Worm (Caenorhabditis elegans): Measurements from ENCODE around the gene sru-2.

The sru-2 gene

DNA sequence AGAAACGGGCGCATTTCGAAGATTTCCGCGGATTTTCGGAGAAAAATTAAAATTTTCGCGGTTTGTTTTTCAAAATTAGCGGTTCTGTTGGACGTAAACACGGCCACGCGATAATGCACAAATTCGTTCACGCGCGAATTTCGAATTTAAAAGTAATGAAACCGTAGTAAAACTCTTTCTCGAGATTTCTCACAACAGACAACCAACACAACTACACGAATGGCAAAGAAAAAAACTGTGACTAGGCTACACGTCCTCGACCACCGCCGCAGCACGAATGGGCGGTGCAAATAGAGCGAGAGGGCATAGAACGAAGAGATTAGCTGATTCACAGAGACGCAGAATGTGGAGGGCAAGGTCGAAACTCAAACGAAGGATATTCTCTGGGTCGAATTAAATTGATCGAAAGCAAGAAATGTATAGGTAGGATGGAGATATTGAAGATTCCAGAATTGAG lies 45.2 kb upstream of the sru-2 start, which contains the start of gene idh-1 (continued):
- TF ChIP-seq snpc-1.3 (tag; optimal IDR thresholded peaks at IDR 0.05; ENCODE audit: insufficient read depth) = peak; percentile 61
- TF ChIP-seq madf-3 (GFP tag; IDR thresholded peaks at IDR 0.05) = 0 out of 2 replicates have a peak, but pooled peaks have one; percentile 55
- TF ChIP-seq D2030.7 (GFP tag; IDR thresholded peaks at IDR 0.05) = peak; percentile 87
- TF ChIP-seq zfh-2 (GFP tag; conservative IDR thresholded peaks at IDR 0.05) = peak; percentile 62; the same call in 1 of the 2 replicates
- TF ChIP-seq ztf-18 (tag; optimal IDR thresholded peaks at IDR 0.05) = no peak
- peak; percentile 92 for TF ChIP-seq madf-6 (GFP tag; IDR thresholded peaks at IDR 0.05)
- 0 out of 2 replicates have a peak, but pooled peaks have one; percentile 17 for TF ChIP-seq nfyb-1 (GFP tag; IDR thresholded peaks at IDR 0.05)
- TF ChIP-seq B0019.2 (GFP tag; conservative IDR thresholded peaks at IDR 0.05) = peak; percentile 66; the same call in 1 of the 2 replicates
- peak; percentile 58 for TF ChIP-seq somi-1 (GFP tag; optimal IDR thresholded peaks at IDR 0.05)
- no peak for TF ChIP-seq lin-26 (GFP tag; IDR thresholded peaks at IDR 0.05)
- TF ChIP-seq F33H1.4 (GFP tag; IDR thresholded peaks at IDR 0.05) = peak; percentile 71
- TF ChIP-seq ceh-100 (GFP tag; IDR thresholded peaks at IDR 0.05) = peak; percentile 19; the same call in 1 of the 2 replicates
- peak; percentile 38 for TF ChIP-seq attf-5 (GFP tag; optimal IDR thresholded peaks at IDR 0.05)
- TF ChIP-seq ama-1 (optimal IDR thresholded peaks at IDR 0.05) = peak; percentile 23
- TF ChIP-seq ama-1 (GFP tag; optimal IDR thresholded peaks at IDR 0.05) = no peak
- no peak for TF ChIP-seq hmg-20 (GFP tag; IDR thresholded peaks at IDR 0.05)
- no peak for TF ChIP-seq ztf-26 (tag; optimal IDR thresholded peaks at IDR 0.05)
- 0 out of 2 replicates have a peak, but pooled peaks have one; percentile 19 for TF ChIP-seq rcor-1 (GFP tag; IDR thresholded peaks at IDR 0.05)
- TF ChIP-seq Y95B8A.8 (GFP tag; IDR thresholded peaks at IDR 0.05) = peak; percentile 36; the same call in 1 of the 2 replicates
- TF ChIP-seq ztf-25 (GFP tag; IDR thresholded peaks at IDR 0.05) = no peak
- TF ChIP-seq snpc-3.4 (tag; optimal IDR thresholded peaks at IDR 0.05) = peak; percentile 75
- no peak for TF ChIP-seq egl-18 (GFP tag; IDR thresholded peaks at IDR 0.05)
- no peak for TF ChIP-seq ztf-3 (GFP tag; optimal IDR thresholded peaks at IDR 0.05)
- TF ChIP-seq dpl-1 (GFP tag; optimal IDR thresholded peaks at IDR 0.05) = peak; percentile 88
- TF ChIP-seq Y67H2A.10 (GFP tag; conservative IDR thresholded peaks at IDR 0.05) = no peak; the same call in 1 of the 2 replicates
- TF ChIP-seq ceh-27 (GFP tag; optimal IDR thresholded peaks at IDR 0.05) = peak; percentile 11
- no peak for TF ChIP-seq F57A8.1 (GFP tag; optimal IDR thresholded peaks at IDR 0.05)
- peak; percentile 64; the same call in 1 of the 2 replicates for TF ChIP-seq dox-1 (GFP tag; IDR thresholded peaks at IDR 0.05)
- peak; percentile 83 for TF ChIP-seq madf-8 (GFP tag; conservative IDR thresholded peaks at IDR 0.05)
- TF ChIP-seq tbx-9 (tag; optimal IDR thresholded peaks at IDR 0.05; ENCODE audit: borderline replicate concordance) = peak; percentile 23
- peak; percentile 0 to 72 (median 30) for TF ChIP-seq lin-35 (GFP tag; optimal IDR thresholded peaks at IDR 0.05)
- peak; percentile 68 for TF ChIP-seq snpc-1.1 (tag; optimal IDR thresholded peaks at IDR 0.05; ENCODE audit: insufficient read depth)
- peak; percentile 37; the same call in 1 of the 2 replicates for TF ChIP-seq Y56A3A.18 (GFP tag; IDR thresholded peaks at IDR 0.05)
- TF ChIP-seq cebp-1 (GFP tag; IDR thresholded peaks at IDR 0.05) = no peak
- TF ChIP-seq cebp-1 (tag; optimal IDR thresholded peaks at IDR 0.05) = peak; percentile 36
- TF ChIP-seq hlh-26 (GFP tag; conservative IDR thresholded peaks at IDR 0.05) = no peak
- peak; percentile 85 for TF ChIP-seq ceh-91 (GFP tag; IDR thresholded peaks at IDR 0.05)
- TF ChIP-seq efl-1 (GFP tag; optimal IDR thresholded peaks at IDR 0.05) = peak; percentile 95
- TF ChIP-seq hmg-1.2 (GFP tag; IDR thresholded peaks at IDR 0.05) = peak; percentile 58
- peak; percentile 72 for TF ChIP-seq pbrm-1 (GFP tag; IDR thresholded peaks at IDR 0.05)
- TF ChIP-seq B0336.3 (GFP tag; IDR thresholded peaks at IDR 0.05) = peak; percentile 71
- peak; percentile 53 for TF ChIP-seq tbp1 (GFP tag; optimal IDR thresholded peaks at IDR 0.05)

Data from whole organism, young adult.